Worm (Caenorhabditis elegans) whole organism, L3 larva: ENCODE data around the gene F53F1.4.

Source experiments
- ama-1 ChIP-seq: fragments of 150-350 bp; optimal IDR thresholded peaks from 2 replicates; lab custom pipeline; 2018
- ceh-82 ChIP-seq: fragments of 150-350 bp; optimal IDR thresholded peaks from 2 replicates; lab custom pipeline; 2014; ENCODE audit warnings: missing biosample characterization, missing genetic modification characterization
- daf-12 ChIP-seq: fragments of 150-350 bp; optimal IDR thresholded peaks from 2 replicates; lab custom pipeline; 2014; ENCODE audit warnings: missing biosample characterization, missing genetic modification reagents, missing genetic modification characterization
- fkh-10 ChIP-seq: sonication (generic microtip); optimal IDR thresholded peaks from 2 replicates; lab custom pipeline; 2017; ENCODE audit warnings: missing biosample characterization, missing genetic modification reagents, missing genetic modification characterization
- mdl-1 ChIP-seq: fragments of 150-350 bp; optimal IDR thresholded peaks from 2 replicates; lab custom pipeline; 2014; ENCODE audit warnings: missing biosample characterization, missing genetic modification characterization
- nhr-12 ChIP-seq: fragments of 150-350 bp; optimal IDR thresholded peaks from 2 replicates; lab custom pipeline; 2014; ENCODE audit warnings: missing biosample characterization, missing genetic modification characterization
- pqm-1 ChIP-seq: fragments of 150-350 bp; optimal IDR thresholded peaks from 2 replicates; lab custom pipeline; 2017; ENCODE audit warnings: missing biosample characterization, missing genetic modification characterization, inconsistent platforms
- sea-2 ChIP-seq: fragments of 150-350 bp; sonication (generic microtip); optimal IDR thresholded peaks from 4 replicates; lab custom pipeline; 2014; ENCODE audit warnings: missing biosample characterization, missing genetic modification reagents, missing genetic modification characterization
- tbx-2 ChIP-seq: sonication (generic microtip); optimal IDR thresholded peaks from 2 replicates; lab custom pipeline; 2016; ENCODE audit warnings: mild to moderate bottlenecking, missing genetic modification characterization, missing compliant biosample characterization

- TF ChIP-seq daf-12 (tag; lab: Kevin White, UChicago) = no peak
- no peak for TF ChIP-seq pqm-1
- TF ChIP-seq nhr-12 (tag; lab: Kevin White, UChicago) = no peak
- no peak for TF ChIP-seq tbx-2 (tag; lab: Kevin White, UChicago)
- TF ChIP-seq ceh-82 (tag; lab: Kevin White, UChicago) = no peak
- no peak for TF ChIP-seq sea-2
- no peak for TF ChIP-seq mdl-1 (tag; lab: Kevin White, UChicago)
- no peak for TF ChIP-seq fkh-10 (GFP tag; lab: Kevin White, UChicago)
- TF ChIP-seq ama-1 (lab: Kevin White, UChicago) = no peak
These were observed 21.5 kb downstream of the F53F1.4 start, which contains the start of gene srd-17 for ce11 chrV:13432364-13432763.
